Fruit fly (Drosophila melanogaster): ENCODE data around the gene AdamTS-A.
A peak's percentile ranks its signal among the peaks of the same experiment; 100 is the strongest.

The AdamTS-A gene

dm6 chr3R:15417761-15418754 lies 57.9 kb downstream of the AdamTS-A start (continued):
- TF ChIP-seq lab (GFP tag; optimal IDR thresholded peaks at IDR 0.05) = no peak
- TF ChIP-seq Fer3 (tag; optimal IDR thresholded peaks at IDR 0.05) = no peak
- no peak for TF ChIP-seq lola (GFP tag; optimal IDR thresholded peaks at IDR 0.05)
- peak; percentile 99 for TF ChIP-seq CG9437 (GFP tag; optimal IDR thresholded peaks at IDR 0.05)
- no peak for TF ChIP-seq crol (GFP tag; IDR thresholded peaks at IDR 0.05)
- no peak for TF ChIP-seq CG8089 (GFP tag; optimal IDR thresholded peaks at IDR 0.05)
- TF ChIP-seq CG4617 (GFP tag; optimal IDR thresholded peaks at IDR 0.05; ENCODE audit: borderline replicate concordance) = no peak
- TF ChIP-seq CG42726 (GFP tag; IDR thresholded peaks at IDR 0.05; ENCODE audit: partially characterized antibody) = no peak
- TF ChIP-seq Pdp1 (GFP tag; optimal IDR thresholded peaks at IDR 0.05) = peak in 1 of 2 experiments; percentile 15
- TF ChIP-seq D (optimal IDR thresholded peaks at IDR 0.05) = peak; percentile 53
- no peak for TF ChIP-seq D (GFP tag; optimal IDR thresholded peaks at IDR 0.05)
- 0 out of 2 replicates have a peak, but pooled peaks have one; percentile 16 for TF ChIP-seq CG32767 (GFP tag; IDR thresholded peaks at IDR 0.05)
- peak; percentile 79 for TF ChIP-seq pros (GFP tag; optimal IDR thresholded peaks at IDR 0.05)
- TF ChIP-seq Ada2b (GFP tag; IDR thresholded peaks at IDR 0.05) = no peak
- TF ChIP-seq CG6272 (GFP tag; IDR thresholded peaks at IDR 0.05) = no peak
- TF ChIP-seq Hey (tag; optimal IDR thresholded peaks at IDR 0.05) = peak; percentile 5
- TF ChIP-seq zen (tag; optimal IDR thresholded peaks at IDR 0.05) = peak; percentile 13
- no peak for TF ChIP-seq CG8944 (GFP tag; optimal IDR thresholded peaks at IDR 0.05)
- no peak for TF ChIP-seq CG33213 (GFP tag; optimal IDR thresholded peaks at IDR 0.05)
- TF ChIP-seq nerfin-2 (GFP tag; IDR thresholded peaks at IDR 0.05; ENCODE audit: partially characterized antibody) = no peak
- peak; percentile 7 for TF ChIP-seq stwl (tag; optimal IDR thresholded peaks at IDR 0.05)
- no peak for TF ChIP-seq TFAM (GFP tag; optimal IDR thresholded peaks at IDR 0.05)
- TF ChIP-seq CG3726 (GFP tag; IDR thresholded peaks at IDR 0.05) = no peak
- peak; percentile 58; the same call in 1 of the 4 replicates for TF ChIP-seq chinmo (GFP tag; IDR thresholded peaks at IDR 0.05; ENCODE audit: partially characterized antibody)
- no peak for TF ChIP-seq D19A (tag; optimal IDR thresholded peaks at IDR 0.05)
- no peak for TF ChIP-seq CG7372 (GFP tag; IDR thresholded peaks at IDR 0.05)
- no peak for TF ChIP-seq trh (GFP tag; optimal IDR thresholded peaks at IDR 0.05)
- no peak for TF ChIP-seq sd (tag; optimal IDR thresholded peaks at IDR 0.05)
- TF ChIP-seq CG4707 (GFP tag; optimal IDR thresholded peaks at IDR 0.05) = no peak
- no peak for TF ChIP-seq CG17829 (tag; optimal IDR thresholded peaks at IDR 0.05)
- no peak for TF ChIP-seq Sox102F (GFP tag; optimal IDR thresholded peaks at IDR 0.05)
- no peak for TF ChIP-seq CG18262 (tag; optimal IDR thresholded peaks at IDR 0.05)
- TF ChIP-seq gcm2 (GFP tag; optimal IDR thresholded peaks at IDR 0.05) = no peak
- TF ChIP-seq sna (GFP tag; IDR thresholded peaks at IDR 0.05; ENCODE audit: partially characterized antibody) = no peak
- TF ChIP-seq cg (GFP tag; optimal IDR thresholded peaks at IDR 0.05) = peak; percentile 86
- no peak for TF ChIP-seq Atf-2 (GFP tag; optimal IDR thresholded peaks at IDR 0.05)
- TF ChIP-seq z (GFP tag; IDR thresholded peaks at IDR 0.05) = no peak
- no peak for TF ChIP-seq CG4282 (GFP tag; optimal IDR thresholded peaks at IDR 0.05)
- TF ChIP-seq usp (GFP tag; optimal IDR thresholded peaks at IDR 0.05) = no peak
- no peak for TF ChIP-seq slp2 (GFP tag; optimal IDR thresholded peaks at IDR 0.05)
- TF ChIP-seq CG15479 (GFP tag; optimal IDR thresholded peaks at IDR 0.05) = peak; percentile 84
- TF ChIP-seq NC2α (GFP tag; optimal IDR thresholded peaks at IDR 0.05) = no peak
- TF ChIP-seq MBD-R2 (GFP tag; IDR thresholded peaks at IDR 0.05) = 0 out of 2 replicates have a peak, but pooled peaks have one; percentile 7
- TF ChIP-seq CG9215 (GFP tag; IDR thresholded peaks at IDR 0.05) = no peak

Data from whole organism, embryonic.